Worm (Caenorhabditis elegans) whole organism, L2 larva: Measurements from ENCODE around the gene T12A7.6.

Experiments
- C34F6.9 ChIP-seq: fragments of 150-350 bp; optimal IDR thresholded peaks from 2 replicates; lab custom pipeline; 2014; ENCODE audit warnings: missing biosample characterization, missing genetic modification characterization
- F13H6.1 ChIP-seq: sonication (generic microtip); optimal IDR thresholded peaks from 2 replicates; lab custom pipeline; 2016; ENCODE audit warnings: missing genetic modification characterization, missing compliant biosample characterization
- R02D3.7 ChIP-seq: fragments of 150-350 bp; optimal IDR thresholded peaks from 2 replicates; lab custom pipeline; 2014; ENCODE audit warnings: missing biosample characterization, missing genetic modification characterization
- ZK546.5 ChIP-seq: sonication (generic microtip); optimal IDR thresholded peaks from 2 replicates; lab custom pipeline; 2017; ENCODE audit warnings: missing biosample characterization, missing genetic modification characterization
- alr-1 ChIP-seq: fragments of 150-350 bp; optimal IDR thresholded peaks from 2 replicates; lab custom pipeline; 2014; ENCODE audit warnings: missing biosample characterization, missing genetic modification characterization
- aly-2 ChIP-seq: fragments of 150-350 bp; optimal IDR thresholded peaks from 2 replicates; lab custom pipeline; 2014; ENCODE audit warnings: missing biosample characterization, missing genetic modification characterization
- ama-1 ChIP-seq: fragments of 150-350 bp; optimal IDR thresholded peaks from 2 replicates; lab custom pipeline; 2018; ENCODE audit warnings: inconsistent platforms
- crh-2 ChIP-seq: sonication (generic microtip); optimal IDR thresholded peaks from 2 replicates; lab custom pipeline; 2017; ENCODE audit warnings: missing biosample characterization, missing genetic modification characterization
- egl-27 ChIP-seq: sonication (generic microtip); optimal IDR thresholded peaks from 3 replicates; lab custom pipeline; 2017; ENCODE audit warnings: missing biosample characterization, missing genetic modification reagents, missing genetic modification characterization
- elt-1 ChIP-seq: fragments of 150-350 bp; optimal IDR thresholded peaks from 2 replicates; lab custom pipeline; 2014; ENCODE audit warnings: missing biosample characterization, missing genetic modification characterization
- fos-1 ChIP-seq: fragments of 150-350 bp; optimal IDR thresholded peaks from 2 replicates; lab custom pipeline; 2014; ENCODE audit warnings: missing biosample characterization, missing genetic modification characterization
- lin-13 ChIP-seq: fragments of 150-350 bp; optimal IDR thresholded peaks from 2 replicates; lab custom pipeline; 2014; ENCODE audit warnings: missing biosample characterization, missing genetic modification reagents, missing genetic modification characterization
- lin-39 ChIP-seq: fragments of 150-350 bp; optimal IDR thresholded peaks from 2 replicates; lab custom pipeline; 2014; ENCODE audit warnings: missing biosample characterization, missing genetic modification reagents, missing genetic modification characterization
- lsy-2 ChIP-seq, 2 experiments: fragments of 150-350 bp in 1 of 2; sonication (generic microtip) in 1 of 2; optimal IDR thresholded peaks; 2 replicates each; lab custom pipeline; 2014 to 2017; ENCODE audit warnings: missing biosample characterization in 2 of 2, missing genetic modification characterization in 2 of 2
- mab-5 ChIP-seq: fragments of 150-350 bp; optimal IDR thresholded peaks from 2 replicates; lab custom pipeline; 2014; ENCODE audit warnings: missing biosample characterization, missing genetic modification characterization
- mdl-1 ChIP-seq, 2 experiments: fragments of 150-350 bp in 1 of 2; sonication (generic microtip) in 1 of 2; optimal IDR thresholded peaks; 2 replicates each; lab custom pipeline; 2017; ENCODE audit warnings: missing biosample characterization in 2 of 2, missing genetic modification characterization in 2 of 2
- nhr-10 ChIP-seq: sonication (generic microtip); optimal IDR thresholded peaks from 2 replicates; lab custom pipeline; 2017; ENCODE audit warnings: missing biosample characterization, missing genetic modification characterization
- nhr-12 ChIP-seq: fragments of 150-350 bp; optimal IDR thresholded peaks from 2 replicates; lab custom pipeline; 2014; ENCODE audit warnings: missing biosample characterization, missing genetic modification characterization
- nhr-129 ChIP-seq: fragments of 150-350 bp; optimal IDR thresholded peaks from 2 replicates; lab custom pipeline; 2014; ENCODE audit warnings: missing biosample characterization, missing genetic modification characterization
- nhr-23 ChIP-seq: fragments of 150-350 bp; optimal IDR thresholded peaks from 2 replicates; lab custom pipeline; 2014; ENCODE audit warnings: missing biosample characterization, missing genetic modification reagents, missing genetic modification characterization
- nhr-6 ChIP-seq: fragments of 150-350 bp; optimal IDR thresholded peaks from 2 replicates; lab custom pipeline; 2014; ENCODE audit warnings: missing biosample characterization, missing genetic modification characterization
- nhr-77 ChIP-seq: fragments of 150-350 bp; optimal IDR thresholded peaks from 2 replicates; lab custom pipeline; 2014; ENCODE audit warnings: missing biosample characterization, missing genetic modification characterization
- sem-4 ChIP-seq: fragments of 150-350 bp; optimal IDR thresholded peaks from 2 replicates; lab custom pipeline; 2014; ENCODE audit warnings: missing biosample characterization, missing genetic modification reagents, missing genetic modification characterization
- skn-1 ChIP-seq: sonication (generic microtip); optimal IDR thresholded peaks from 2 replicates; lab custom pipeline; 2017; ENCODE audit warnings: missing biosample characterization, missing genetic modification characterization
- sma-9 ChIP-seq, 2 experiments: fragments of 150-350 bp in 1 of 2; sonication (generic microtip) in 1 of 2; optimal IDR thresholded peaks; 2 replicates each; lab custom pipeline; 2014 to 2016; ENCODE audit warnings: missing genetic modification characterization in 2 of 2, mild to moderate bottlenecking in 1 of 2, missing biosample characterization in 1 of 2, missing compliant biosample characterization in 1 of 2, missing genetic modification reagents in 1 of 2, moderate library complexity in 1 of 2
- snpc-4 ChIP-seq: fragments of 150-350 bp; optimal IDR thresholded peaks from 2 replicates; lab custom pipeline; 2014; ENCODE audit warnings: missing biosample characterization, missing genetic modification characterization
- unc-39 ChIP-seq: fragments of 150-350 bp; optimal IDR thresholded peaks from 2 replicates; lab custom pipeline; 2014; ENCODE audit warnings: missing biosample characterization, missing genetic modification characterization
- unc-55 ChIP-seq: fragments of 150-350 bp; sonication (generic microtip); optimal IDR thresholded peaks from 3 replicates; lab custom pipeline; 2014; ENCODE audit warnings: missing biosample characterization, missing genetic modification reagents, missing genetic modification characterization
- unc-62 ChIP-seq: fragments of 150-350 bp; optimal IDR thresholded peaks from 2 replicates; lab custom pipeline; 2014; ENCODE audit warnings: missing biosample characterization, missing genetic modification reagents, missing genetic modification characterization
- zag-1 ChIP-seq: fragments of 150-350 bp; optimal IDR thresholded peaks from 2 replicates; lab custom pipeline; 2014; ENCODE audit warnings: missing biosample characterization, missing genetic modification characterization
- ztf-1 ChIP-seq: fragments of 200-800 bp; sonication (Bioruptor generic); conservative IDR thresholded peaks from 2 replicates; pipeline ENCODE4 v1.3.6; 2022; ENCODE audit warnings: missing genetic modification characterization, missing compliant biosample characterization
- ztf-11 ChIP-seq: sonication (generic microtip); optimal IDR thresholded peaks from 2 replicates; lab custom pipeline; 2017; ENCODE audit warnings: missing biosample characterization, missing genetic modification characterization
- ztf-4 ChIP-seq: fragments of 150-350 bp; optimal IDR thresholded peaks from 2 replicates; lab custom pipeline; 2014; ENCODE audit warnings: missing biosample characterization, missing genetic modification characterization

Gene T12A7.6

DNA sequence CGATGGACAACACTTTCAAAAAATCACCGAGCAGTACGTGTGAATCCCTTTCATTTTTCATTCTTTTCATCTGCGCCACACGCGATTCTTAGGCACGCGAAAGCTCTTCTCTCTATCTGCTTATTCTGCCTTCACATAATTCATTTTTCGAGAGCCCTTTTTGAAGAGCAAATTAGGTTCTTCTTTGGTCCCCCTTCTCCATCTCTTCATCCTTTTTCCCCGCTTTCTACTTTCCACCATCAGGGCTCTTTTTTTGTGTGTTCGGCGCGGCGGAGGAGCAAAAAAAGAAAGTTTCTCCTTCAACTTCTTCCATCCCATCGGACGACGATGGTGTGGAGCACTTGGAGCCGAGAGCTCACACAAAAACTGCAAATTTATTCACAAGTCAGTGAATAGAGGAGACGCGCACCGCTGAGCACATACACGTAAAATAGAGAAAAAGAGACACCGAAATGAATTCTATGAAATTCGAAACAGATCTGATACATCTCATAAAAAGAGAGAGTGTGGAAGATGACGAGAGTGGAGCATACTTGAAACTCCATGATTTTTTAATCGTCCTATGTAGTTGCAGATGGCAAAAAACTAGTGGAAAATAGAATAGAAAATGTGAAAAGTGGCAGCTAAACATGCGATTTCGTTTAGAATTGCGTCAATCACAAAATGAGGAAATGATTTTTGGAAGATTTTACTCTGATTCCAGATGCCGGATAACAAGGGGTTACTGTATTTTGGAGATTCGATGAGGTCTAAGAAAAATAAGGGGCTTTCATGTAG is 36.2 kb downstream of the T12A7.6 start:
- TF ChIP-seq snpc-4 = no peak
- peak in 1 of 2 experiments; percentile 8 for TF ChIP-seq lsy-2 (tag; optimal IDR thresholded peaks at IDR 0.05; lab: Kevin White, UChicago)
- peak; percentile 73 for TF ChIP-seq unc-55
- TF ChIP-seq unc-39 = no peak
- TF ChIP-seq, all 48 proteins: peak for 2

DNA sequence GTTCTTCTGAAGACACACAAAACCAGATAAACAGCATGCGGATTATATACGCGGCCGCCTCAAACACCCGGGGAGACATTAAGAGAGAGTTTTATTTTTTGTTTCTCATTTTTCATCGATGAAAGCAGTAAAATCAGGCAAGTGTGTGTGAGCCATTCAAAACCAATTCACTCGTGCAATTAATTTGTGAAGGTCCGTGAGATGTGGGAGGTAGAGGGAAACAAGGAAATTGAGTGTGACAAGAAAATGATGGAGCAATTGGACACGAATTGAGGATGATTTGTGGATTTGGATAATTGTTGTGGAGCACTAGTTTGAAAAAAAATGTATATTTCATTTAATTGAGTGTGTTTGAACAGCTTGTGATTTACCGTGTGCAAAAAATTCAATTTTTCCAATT is 38.8 kb downstream of the T12A7.6 start:
- TF ChIP-seq lin-13 (GFP tag; lab: Kevin White, UChicago) = no peak
- no peak for TF ChIP-seq F13H6.1 (tag; lab: Kevin White, UChicago)
- no peak for TF ChIP-seq nhr-10
- TF ChIP-seq ZK546.5 (tag; lab: Kevin White, UChicago) = no peak
- no peak for TF ChIP-seq fos-1 (tag; lab: Kevin White, UChicago)
- no peak for TF ChIP-seq skn-1
- TF ChIP-seq nhr-6 (tag; lab: Kevin White, UChicago) = no peak

DNA sequence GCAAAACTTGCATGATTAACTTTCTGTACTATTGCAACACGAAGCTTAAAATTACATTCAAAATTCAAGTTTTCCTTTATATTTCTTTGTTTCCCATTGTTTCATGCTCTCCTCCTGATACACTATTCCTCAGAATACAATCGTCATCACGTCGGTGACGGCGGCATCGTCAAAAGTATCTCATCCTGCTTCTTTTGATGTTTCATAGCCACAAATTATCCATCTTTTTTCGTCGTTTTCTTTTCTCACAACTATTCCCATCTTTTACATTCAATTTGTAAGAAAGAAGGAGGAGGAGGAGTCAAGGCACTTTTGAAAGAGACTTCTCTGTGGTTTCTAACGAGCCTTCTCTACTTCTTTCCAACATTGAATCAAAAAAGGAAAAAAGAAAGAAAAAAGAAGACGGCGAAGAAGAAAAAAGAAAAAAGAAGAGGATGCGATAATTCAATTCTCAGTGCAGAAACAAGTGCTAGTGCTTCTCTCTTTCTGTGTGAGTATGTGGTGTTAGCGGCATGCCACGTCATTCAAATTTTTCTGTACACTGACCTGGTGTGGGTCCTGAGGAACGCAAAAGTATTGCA is 39.5 kb downstream of the T12A7.6 start:
- no peak for TF ChIP-seq lin-39 (tag; lab: Kevin White, UChicago)
- TF ChIP-seq sem-4 (tag; lab: Kevin White, UChicago) = peak; percentile 23
- no peak for TF ChIP-seq ama-1 (lab: Kevin White, UChicago)
- TF ChIP-seq crh-2 = peak; percentile 69
- TF ChIP-seq fos-1 (tag; lab: Kevin White, UChicago) = no peak
- peak; percentile 26 for TF ChIP-seq egl-27 (tag; lab: Kevin White, UChicago)
- peak in 1 of 2 experiments; percentile 31 for TF ChIP-seq lsy-2 (tag; optimal IDR thresholded peaks at IDR 0.05; lab: Kevin White, UChicago)
- TF ChIP-seq nhr-23 (tag; lab: Kevin White, UChicago) = no peak
- TF ChIP-seq mdl-1 (tag; optimal IDR thresholded peaks at IDR 0.05; lab: Kevin White, UChicago) = no peak
- TF ChIP-seq mab-5 = no peak
- no peak for TF ChIP-seq nhr-6 (tag; lab: Kevin White, UChicago)
- peak; percentile 78 for TF ChIP-seq unc-55
- peak; percentile 54 for TF ChIP-seq C34F6.9 (tag; lab: Kevin White, UChicago)
- no peak for TF ChIP-seq elt-1 (tag; lab: Kevin White, UChicago)
- TF ChIP-seq ztf-1 (GFP tag; lab: Robert Waterston, UW) = no peak
- TF ChIP-seq ztf-11 (tag; lab: Kevin White, UChicago) = no peak
- no peak for TF ChIP-seq nhr-12 (tag; lab: Kevin White, UChicago)
- no peak for TF ChIP-seq aly-2 (tag; lab: Kevin White, UChicago)
- no peak for TF ChIP-seq ztf-4 (tag; lab: Kevin White, UChicago)

DNA sequence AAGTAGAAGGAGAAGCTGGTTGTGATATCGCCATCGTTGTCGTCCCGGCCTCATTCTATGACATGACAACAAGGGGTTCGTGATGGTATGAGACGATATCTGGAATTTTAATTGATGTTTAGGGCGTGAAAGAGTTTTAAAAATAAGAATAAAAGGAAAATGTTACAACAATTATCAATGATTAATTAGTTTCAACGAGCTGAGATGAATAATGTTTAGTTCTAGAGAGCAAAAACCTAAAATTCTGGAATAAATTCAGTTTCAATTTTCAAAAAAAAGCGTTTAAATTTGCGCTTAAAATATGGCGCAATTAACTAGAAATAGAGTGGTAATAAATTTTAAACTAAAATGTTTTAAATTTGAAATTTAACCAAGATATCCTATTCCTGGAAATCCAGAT is 43.5 kb downstream of the T12A7.6 start, which contains the start of gene H01G02.3:
Gene H01G02.3 (minus strand): TSS at position 101 of the 400 bp plus-strand sequence.
- TF ChIP-seq mab-5 = no peak
- TF ChIP-seq R02D3.7 (tag; lab: Kevin White, UChicago) = no peak
- no peak for TF ChIP-seq nhr-23 (tag; lab: Kevin White, UChicago)
- no peak for TF ChIP-seq elt-1 (tag; lab: Kevin White, UChicago)
- no peak for TF ChIP-seq nhr-129
- no peak for TF ChIP-seq alr-1 (tag; lab: Kevin White, UChicago)
- no peak for TF ChIP-seq nhr-77 (tag; lab: Kevin White, UChicago)
- TF ChIP-seq sma-9 (GFP tag; optimal IDR thresholded peaks at IDR 0.05; lab: Kevin White, UChicago) = no peak
- no peak for TF ChIP-seq sma-9 (tag; optimal IDR thresholded peaks at IDR 0.05; lab: Kevin White, UChicago)
- TF ChIP-seq unc-62 (GFP tag; lab: Kevin White, UChicago) = no peak

DNA sequence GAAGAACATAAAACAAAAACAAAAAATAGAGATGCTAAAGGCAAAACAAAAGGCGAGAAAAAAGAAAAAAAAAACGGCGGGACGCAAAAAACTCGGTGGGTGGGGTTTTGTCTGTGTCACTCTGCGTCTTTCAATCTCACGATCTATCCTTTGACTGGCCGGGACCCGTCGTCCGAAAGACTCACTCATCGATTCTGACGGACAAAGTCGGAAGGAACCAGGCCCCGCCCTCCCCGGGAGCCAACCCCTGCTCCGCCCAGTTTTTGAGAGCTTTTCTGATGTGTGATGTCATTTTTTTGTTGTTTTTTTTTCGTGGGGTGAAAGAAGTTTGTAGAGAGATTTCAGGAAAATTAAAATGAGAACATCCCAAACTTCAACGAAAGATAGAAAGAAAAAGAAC is 44.1 kb downstream of the T12A7.6 start:
- peak; percentile 26 for TF ChIP-seq unc-55
- TF ChIP-seq sma-9 (GFP tag; optimal IDR thresholded peaks at IDR 0.05; lab: Kevin White, UChicago) = no peak
- TF ChIP-seq sma-9 (tag; optimal IDR thresholded peaks at IDR 0.05; lab: Kevin White, UChicago) = no peak
- peak; percentile 18 for TF ChIP-seq zag-1
- TF ChIP-seq ama-1 (lab: Kevin White, UChicago) = no peak
- TF ChIP-seq ztf-4 (tag; lab: Kevin White, UChicago) = no peak
- no peak for TF ChIP-seq lin-39 (tag; lab: Kevin White, UChicago)
